Worm (Caenorhabditis elegans) whole organism, L4/young adult: ENCODE results near the gene F15A4.2.

ENCODE experiments used
- dao-5 ChIP-seq: sonication (generic microtip); optimal IDR thresholded peaks from 2 replicates; lab custom pipeline; 2016; ENCODE audit warnings: missing genotype, missing genetic modification characterization, moderate library complexity, missing compliant biosample characterization
- him-1 ChIP-seq: sonication (generic microtip); optimal IDR thresholded peaks from 2 replicates; lab custom pipeline; 2016; ENCODE audit warnings: missing genotype, missing genetic modification reagents, missing genetic modification characterization, missing compliant biosample characterization

ce11 chrII:12456633-12457032 lies 5.7 kb upstream of the F15A4.2 start, which contains the start of gene sre-32:
- TF ChIP-seq dao-5 (no peak), him-1 (tag; lab: Kevin White, UChicago) (no peak)
